Worm (Caenorhabditis elegans) whole organism, young adult: ENCODE data around the gene T24E12.6.

Experiments
- D2030.7 ChIP-seq: fragments of 200-800 bp; sonication (Bioruptor generic); IDR thresholded peaks from 2 replicates; pipeline ENCODE4 v1.3.6; 2022; ENCODE audit warnings: missing genetic modification reagents, missing genetic modification characterization, missing compliant biosample characterization
- Y53G8AR.9 ChIP-seq: fragments of 200-800 bp; sonication (Bioruptor generic); conservative IDR thresholded peaks from 2 replicates; pipeline ENCODE4 v1.3.6; 2022; ENCODE audit warnings: missing genetic modification reagents, missing genetic modification characterization, missing compliant biosample characterization
- ama-1 ChIP-seq, 3 experiments: fragments of 150-350 bp in 1 of 3; sonication (generic microtip) in 2 of 3; optimal IDR thresholded peaks; 2 replicates each; lab custom pipeline; 2014 to 2018; ENCODE audit warnings: missing biosample characterization in 2 of 3, missing genetic modification characterization in 2 of 3, missing genetic modification reagents in 2 of 3
- fkh-3 ChIP-seq: sonication (generic microtip); optimal IDR thresholded peaks from 2 replicates; lab custom pipeline; 2016; ENCODE audit warnings: mild to moderate bottlenecking, missing genetic modification characterization, missing compliant biosample characterization
- him-1 ChIP-seq: sonication (generic microtip); optimal IDR thresholded peaks from 2 replicates; lab custom pipeline; 2016; ENCODE audit warnings: missing genotype, missing genetic modification reagents, missing genetic modification characterization, missing compliant biosample characterization
- lin-35 ChIP-seq, 3 experiments: fragments of 150-350 bp in 2 of 3; sonication (generic microtip) in 1 of 3; optimal IDR thresholded peaks; 2 replicates each; lab custom pipeline; 2014 to 2018; ENCODE audit warnings: missing biosample characterization in 3 of 3, missing genetic modification characterization in 3 of 3, missing genetic modification reagents in 3 of 3
- mes-4 ChIP-seq: sonication (generic microtip); optimal IDR thresholded peaks from 2 replicates; lab custom pipeline; 2016; ENCODE audit warnings: missing genotype, missing genetic modification characterization, missing compliant biosample characterization
- pha-4 ChIP-seq: fragments of 150-350 bp; sonication (generic microtip); optimal IDR thresholded peaks from 2 replicates; lab custom pipeline; 2014; ENCODE audit warnings: missing biosample characterization, missing genetic modification reagents, missing genetic modification characterization
- sea-2 ChIP-seq: fragments of 200-800 bp; sonication (Bioruptor generic); IDR thresholded peaks from 2 replicates; pipeline ENCODE4 v1.3.6; 2022; ENCODE audit warnings: missing genetic modification characterization, missing compliant biosample characterization

DNA sequence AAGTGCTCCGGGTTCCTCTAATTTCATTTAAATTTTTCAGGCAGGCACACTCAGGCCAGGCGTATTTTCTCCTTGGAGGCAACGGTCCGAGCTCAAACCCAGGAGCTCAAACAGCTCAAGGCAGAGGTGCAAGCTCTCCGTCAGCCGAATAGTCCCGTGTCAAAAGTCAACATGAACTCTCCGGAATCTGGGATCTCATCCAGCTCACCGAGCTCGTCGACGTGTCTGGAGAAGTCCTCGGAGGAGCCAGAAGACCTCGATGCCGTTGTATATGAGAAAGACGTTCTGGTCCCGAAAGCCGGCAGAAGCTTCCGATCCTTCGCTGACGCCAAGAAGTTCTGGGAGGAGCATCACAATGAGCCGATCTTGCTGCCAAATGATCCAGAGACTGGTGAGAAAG lies 24.3 kb upstream of the T24E12.6 start:
- TF ChIP-seq him-1 (tag; lab: Kevin White, UChicago) (no peak), mes-4 (tag; lab: Kevin White, UChicago) (no peak), Y53G8AR.9 (GFP tag; lab: Robert Waterston, UW) (no peak), lin-35 (GFP tag; optimal IDR thresholded peaks at IDR 0.05; lab: Kevin White, UChicago) (no peak), fkh-3 (tag; lab: Kevin White, UChicago) (no peak), pha-4 (no peak), ama-1 (optimal IDR thresholded peaks at IDR 0.05; lab: Kevin White, UChicago) (no peak), ama-1 (GFP tag; optimal IDR thresholded peaks at IDR 0.05; lab: Kevin White, UChicago) (no peak), sea-2 (no peak), D2030.7 (no peak)
